Worm (Caenorhabditis elegans) whole organism, mixed stage, embryonic: ENCODE measurements around the gene F41C3.2.

Experiments used
- ceh-83 ChIP-seq: fragments of 200-800 bp; sonication (Bioruptor generic); optimal IDR thresholded peaks from 2 replicates; lab custom pipeline; 2018; ENCODE audit warnings: mild to moderate bottlenecking, missing genetic modification characterization, missing compliant biosample characterization
- ces-1 ChIP-seq: fragments of 150-350 bp; optimal IDR thresholded peaks from 2 replicates; lab custom pipeline; 2014; ENCODE audit warnings: missing biosample characterization, missing genetic modification reagents, missing genetic modification characterization
- elt-1 ChIP-seq: sonication (generic microtip); optimal IDR thresholded peaks from 2 replicates; lab custom pipeline; 2017; ENCODE audit warnings: missing genetic modification characterization, mild to moderate bottlenecking, missing compliant biosample characterization, antibody characterized with exemption, moderate library complexity, borderline replicate concordance; ENCODE audit not compliant: insufficient read depth
- hlh-1 ChIP-seq: fragments of 150-350 bp; optimal IDR thresholded peaks from 2 replicates; lab custom pipeline; 2014; ENCODE audit warnings: missing biosample characterization, missing genetic modification reagents, missing genetic modification characterization
- lin-32 ChIP-seq: fragments of 200-800 bp; sonication (Bioruptor generic); optimal IDR thresholded peaks from 2 replicates; lab custom pipeline; 2018; ENCODE audit warnings: mild to moderate bottlenecking, missing genetic modification characterization, missing compliant biosample characterization
- mep-1 ChIP-seq: fragments of 150-350 bp; optimal IDR thresholded peaks from 2 replicates; lab custom pipeline; 2017; ENCODE audit warnings: missing biosample characterization, missing genetic modification reagents, missing genetic modification characterization, inconsistent platforms
- nhr-237 ChIP-seq: fragments of 150-350 bp; optimal IDR thresholded peaks from 2 replicates; lab custom pipeline; 2014; ENCODE audit warnings: missing biosample characterization, missing genetic modification characterization
- pha-4 ChIP-seq: fragments of 150-350 bp; optimal IDR thresholded peaks from 2 replicates; lab custom pipeline; 2018; ENCODE audit warnings: missing biosample characterization, missing genetic modification reagents, missing genetic modification characterization
- unc-39 ChIP-seq: fragments of 150-350 bp; optimal IDR thresholded peaks from 2 replicates; lab custom pipeline; 2014; ENCODE audit warnings: missing biosample characterization, missing genetic modification characterization
- ztf-11 ChIP-seq: fragments of 150-350 bp; optimal IDR thresholded peaks from 2 replicates; lab custom pipeline; 2014; ENCODE audit warnings: missing biosample characterization, missing genetic modification characterization

DNA sequence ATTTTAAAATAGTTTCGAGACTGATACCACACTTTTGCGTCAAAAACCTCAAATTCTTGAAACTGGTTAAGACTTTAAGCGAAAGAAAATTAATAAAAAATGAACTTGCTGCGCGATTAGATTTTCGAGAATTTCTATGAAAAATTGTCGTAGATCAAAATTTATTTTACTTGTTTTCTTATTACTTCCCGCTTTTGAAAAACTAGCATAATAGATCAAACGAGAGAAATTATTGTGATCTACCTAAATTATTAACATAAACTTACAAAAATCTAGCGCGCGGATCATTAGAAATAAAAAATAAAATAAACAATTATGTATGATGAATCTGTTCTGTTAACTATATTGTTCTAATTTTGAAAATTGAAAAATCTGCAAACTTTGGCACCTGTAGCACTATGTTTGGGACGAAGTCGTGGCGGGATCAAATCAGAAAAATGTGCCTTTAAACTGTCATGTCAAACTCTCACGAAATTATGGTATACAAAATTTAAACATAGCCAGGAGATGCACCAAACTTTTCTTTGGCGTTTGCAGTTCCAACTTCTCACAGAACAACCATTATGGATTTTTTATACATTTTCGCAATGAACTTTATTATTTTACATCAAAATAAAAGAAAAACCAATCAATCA, 22.9 kb upstream of the F41C3.2 start:
- TF ChIP-seq pha-4 (tag; lab: Kevin White, UChicago): no peak
- no peak for TF ChIP-seq ces-1 (GFP tag; lab: Kevin White, UChicago)
- no peak for TF ChIP-seq nhr-237 (tag; lab: Kevin White, UChicago)
- TF ChIP-seq mep-1 (tag; lab: Kevin White, UChicago): no peak
- TF ChIP-seq ztf-11 (tag; lab: Kevin White, UChicago): no peak
- no peak for TF ChIP-seq ceh-83 (GFP tag; lab: Kevin White, UChicago)
- TF ChIP-seq elt-1 (tag; lab: Kevin White, UChicago): no peak
- no peak for TF ChIP-seq hlh-1 (tag; lab: Kevin White, UChicago)
- no peak for TF ChIP-seq lin-32 (GFP tag; lab: Kevin White, UChicago)
- no peak for TF ChIP-seq unc-39 (tag; lab: Kevin White, UChicago)
